Worm (Caenorhabditis elegans): Measurements from ENCODE around the gene F14F3.4.
A peak's percentile ranks its signal among the peaks of the same experiment; 100 is the strongest.

F14F3.4 gene

DNA sequence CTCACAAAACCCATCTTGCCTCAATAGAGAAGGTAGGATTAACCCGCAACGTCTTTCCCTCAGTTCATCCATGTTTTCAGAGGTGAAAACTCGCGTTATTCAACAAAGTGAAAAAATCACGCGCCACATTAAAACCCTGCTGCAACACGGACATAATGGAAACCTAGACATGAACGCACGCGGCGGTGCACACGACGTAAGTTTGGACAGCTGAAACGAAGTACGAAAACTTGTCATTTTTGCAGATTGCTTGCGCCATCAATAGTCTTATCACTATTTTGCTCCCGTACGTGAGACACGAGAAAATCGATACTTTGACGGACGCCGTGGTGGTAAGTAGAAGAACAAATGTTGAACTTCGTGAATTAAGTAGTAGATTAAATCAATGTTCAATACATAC lies 6.2 kb upstream of the F14F3.4 start:
- TF ChIP-seq lin-54 (GFP tag; optimal IDR thresholded peaks at IDR 0.05), result no peak
- TF ChIP-seq cebp-1 (GFP tag; IDR thresholded peaks at IDR 0.05), result no peak
- TF ChIP-seq cebp-1 (tag; optimal IDR thresholded peaks at IDR 0.05), result peak; percentile 0
- TF ChIP-seq dox-1 (GFP tag; IDR thresholded peaks at IDR 0.05), result 0 out of 2 replicates have a peak, but pooled peaks have one; percentile 58
- TF ChIP-seq madf-6 (GFP tag; IDR thresholded peaks at IDR 0.05), result no peak
- TF ChIP-seq ztf-6 (GFP tag; IDR thresholded peaks at IDR 0.05), result no peak
- TF ChIP-seq sea-2 (GFP tag; IDR thresholded peaks at IDR 0.05), result no peak
- TF ChIP-seq somi-1 (GFP tag; optimal IDR thresholded peaks at IDR 0.05), result no peak
- TF ChIP-seq bed-1 (GFP tag; IDR thresholded peaks at IDR 0.05), result no peak
- no peak for TF ChIP-seq C17E4.6 (GFP tag; IDR thresholded peaks at IDR 0.05)
- peak; percentile 83 for TF ChIP-seq nhr-80 (tag; optimal IDR thresholded peaks at IDR 0.05)
- TF ChIP-seq K11D2.4 (GFP tag; IDR thresholded peaks at IDR 0.05), result no peak
- no peak for TF ChIP-seq nhr-120 (GFP tag; IDR thresholded peaks at IDR 0.05)

DNA sequence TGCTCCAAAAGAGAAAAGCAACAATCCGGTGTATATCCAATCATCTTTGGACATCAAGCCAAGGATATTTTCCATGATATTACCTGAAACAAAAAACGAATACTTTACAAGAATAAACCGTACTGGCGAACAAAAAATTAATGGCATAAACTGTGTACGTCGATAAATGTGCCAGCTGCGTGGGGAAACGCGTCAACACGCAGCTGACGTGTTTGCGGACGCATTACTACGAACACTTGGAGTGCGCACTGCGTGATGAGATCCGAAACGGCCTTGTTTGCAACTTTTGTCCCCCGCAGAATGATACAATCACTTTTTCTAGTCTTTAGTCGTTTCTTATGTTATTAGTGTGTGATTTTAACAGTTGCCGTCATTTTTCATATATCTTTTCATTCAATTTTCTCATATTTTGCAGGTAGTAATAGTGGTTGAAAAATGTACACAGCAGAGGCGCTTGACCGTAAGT lies 3.3 kb upstream of the F14F3.4 start, which contains the start of the genes mboa-7 and git-1:
Gene mboa-7, minus strand, starts transcription at position 83 of the 466 bp plus-strand sequence.
Gene git-1, plus strand, starts transcription at position 416 of the 466 bp plus-strand sequence.
- TF ChIP-seq F10E7.11 (tag; optimal IDR thresholded peaks at IDR 0.05), result no peak
- TF ChIP-seq zim-3 (tag; optimal IDR thresholded peaks at IDR 0.05), result no peak
- TF ChIP-seq Y53G8AR.9 (GFP tag; conservative IDR thresholded peaks at IDR 0.05), result no peak
- no peak for TF ChIP-seq attf-6 (GFP tag; IDR thresholded peaks at IDR 0.05)
- TF ChIP-seq Y53F4B.3 (GFP tag; IDR thresholded peaks at IDR 0.05), result no peak
- no peak for TF ChIP-seq ztf-28 (GFP tag; IDR thresholded peaks at IDR 0.05)
- no peak for TF ChIP-seq sea-2 (GFP tag; IDR thresholded peaks at IDR 0.05)
- no peak for TF ChIP-seq F39B2.1 (GFP tag; IDR thresholded peaks at IDR 0.05)
- TF ChIP-seq aptf-2 (GFP tag; conservative IDR thresholded peaks at IDR 0.05), result no peak
- no peak for TF ChIP-seq Y56A3A.18 (GFP tag; IDR thresholded peaks at IDR 0.05)
- TF ChIP-seq snpc-4 (GFP tag; optimal IDR thresholded peaks at IDR 0.05), result no peak
- TF ChIP-seq snpc-4 (tag; optimal IDR thresholded peaks at IDR 0.05), result no peak
- peak; percentile 6 for TF ChIP-seq attf-5 (GFP tag; optimal IDR thresholded peaks at IDR 0.05)
- TF ChIP-seq hmg-1.2 (GFP tag; IDR thresholded peaks at IDR 0.05), result no peak
- peak; percentile 67 for TF ChIP-seq dox-1 (GFP tag; IDR thresholded peaks at IDR 0.05)
- no peak for TF ChIP-seq K12H6.12 (tag; optimal IDR thresholded peaks at IDR 0.05)
- TF ChIP-seq athp-1 (tag; optimal IDR thresholded peaks at IDR 0.05), result no peak
- no peak for TF ChIP-seq nhr-120 (GFP tag; IDR thresholded peaks at IDR 0.05)
- TF ChIP-seq T07F8.4 (tag; optimal IDR thresholded peaks at IDR 0.05), result no peak
- TF ChIP-seq tbp1 (GFP tag; optimal IDR thresholded peaks at IDR 0.05), result peak; percentile 20
- TF ChIP-seq ceh-58 (GFP tag; IDR thresholded peaks at IDR 0.05), result no peak
- no peak for TF ChIP-seq hlh-12 (tag; optimal IDR thresholded peaks at IDR 0.05)
- no peak for TF ChIP-seq fkh-3 (tag; optimal IDR thresholded peaks at IDR 0.05)
- TF ChIP-seq madf-8 (GFP tag; conservative IDR thresholded peaks at IDR 0.05), result no peak
- no peak for TF ChIP-seq ceh-91 (GFP tag; IDR thresholded peaks at IDR 0.05)
- TF ChIP-seq hlh-26 (GFP tag; conservative IDR thresholded peaks at IDR 0.05), result no peak
- no peak for TF ChIP-seq attf-3 (GFP tag; conservative IDR thresholded peaks at IDR 0.05)
- TF ChIP-seq ztf-25 (GFP tag; IDR thresholded peaks at IDR 0.05), result no peak
- 0 out of 2 replicates have a peak, but pooled peaks have one; percentile 11 for TF ChIP-seq C06A6.2 (GFP tag; conservative IDR thresholded peaks at IDR 0.05)
- peak; percentile 15 for TF ChIP-seq ceh-27 (GFP tag; optimal IDR thresholded peaks at IDR 0.05)
- peak; percentile 71 for TF ChIP-seq nhr-80 (tag; optimal IDR thresholded peaks at IDR 0.05)
- no peak for TF ChIP-seq bed-2 (GFP tag; IDR thresholded peaks at IDR 0.05)
- no peak for TF ChIP-seq unc-62 (GFP tag; optimal IDR thresholded peaks at IDR 0.05)
- no peak for TF ChIP-seq nhr-90 (tag; optimal IDR thresholded peaks at IDR 0.05)
- TF ChIP-seq ama-1 (optimal IDR thresholded peaks at IDR 0.05), result no peak
- TF ChIP-seq ama-1 (GFP tag; optimal IDR thresholded peaks at IDR 0.05), result no peak
- TF ChIP-seq ceh-79 (tag; optimal IDR thresholded peaks at IDR 0.05), result no peak
- TF ChIP-seq efl-1 (GFP tag; optimal IDR thresholded peaks at IDR 0.05), result no peak
- no peak for TF ChIP-seq akir-1 (GFP tag; optimal IDR thresholded peaks at IDR 0.05)
- TF ChIP-seq ztf-26 (tag; optimal IDR thresholded peaks at IDR 0.05), result no peak
- TF ChIP-seq nfya-1 (tag; optimal IDR thresholded peaks at IDR 0.05; ENCODE audit: borderline replicate concordance, insufficient read depth), result no peak

Measured in whole organism, young adult.